Fruit fly (Drosophila melanogaster) whole organism, embryonic: ENCODE results near the gene CG43755.
A peak's percentile ranks its signal among the peaks of the same experiment; 100 is the strongest.

ENCODE experiments used
- CG10321 ChIP-seq: fragments of 200-800 bp; sonication (Bioruptor generic); IDR thresholded peaks from 2 replicates; pipeline ENCODE4 v1.3.6; 2022; ENCODE audit warnings: missing biosample characterization, missing genetic modification characterization
- CG11456 ChIP-seq: fragments of 200-800 bp; sonication (Bioruptor generic); IDR thresholded peaks from 3 replicates; pipeline ENCODE4 v1.3.6; 2022; ENCODE audit warnings: missing biosample characterization, missing genetic modification characterization
- CG12659 ChIP-seq: fragments of 200-800 bp; sonication (Bioruptor generic); optimal IDR thresholded peaks from 3 replicates; lab custom pipeline; 2017; ENCODE audit warnings: mild to moderate bottlenecking, missing biosample characterization, missing genetic modification reagents, missing genetic modification characterization
- CG31441 ChIP-seq: fragments of 200-800 bp; sonication (Bioruptor generic); IDR thresholded peaks from 2 replicates; pipeline ENCODE4 v1.3.6; 2022; ENCODE audit warnings: missing biosample characterization, missing genetic modification characterization
- CG4617 ChIP-seq: fragments of 200-800 bp; sonication (Bioruptor generic); optimal IDR thresholded peaks from 3 replicates; lab custom pipeline; 2016; ENCODE audit warnings: missing biosample characterization, missing genetic modification characterization, borderline replicate concordance
- CG6791 ChIP-seq: fragments of 200-800 bp; sonication (Bioruptor generic); IDR thresholded peaks from 3 replicates; pipeline ENCODE4 v1.3.6; 2022; ENCODE audit warnings: missing biosample characterization, missing genetic modification characterization; ENCODE audit not compliant: partially characterized antibody
- CoRest ChIP-seq: fragments of 200-800 bp; sonication (Bioruptor generic); optimal IDR thresholded peaks from 3 replicates; lab custom pipeline; 2018; ENCODE audit warnings: missing biosample characterization, mild to moderate bottlenecking, missing genetic modification characterization, moderate library complexity
- Hr39 ChIP-seq: fragments of >200 bp; optimal IDR thresholded peaks from 2 replicates; lab custom pipeline; 2017
- Lhr ChIP-seq: fragments of 200-800 bp; sonication (Bioruptor generic); optimal IDR thresholded peaks from 3 replicates; lab custom pipeline; 2017; ENCODE audit warnings: mild to moderate bottlenecking, missing biosample characterization, missing genetic modification reagents, missing genetic modification characterization
- Lim3 ChIP-seq: fragments of 200-800 bp; sonication (Bioruptor generic); IDR thresholded peaks from 2 replicates; pipeline ENCODE4 v1.3.6; 2022; ENCODE audit warnings: missing biosample characterization, missing genetic modification characterization
- MBD-R2 ChIP-seq: fragments of 200-800 bp; sonication (Bioruptor generic); IDR thresholded peaks from 2 replicates; pipeline ENCODE4 v1.3.6; 2022; ENCODE audit warnings: missing biosample characterization, missing genetic modification characterization
- Max ChIP-seq: fragments of 200-800 bp; sonication (Bioruptor generic); optimal IDR thresholded peaks from 2 replicates; lab custom pipeline; 2016; ENCODE audit warnings: missing biosample characterization, mild to moderate bottlenecking, missing genetic modification characterization
- Med ChIP-seq: fragments of 200-800 bp; sonication (Bioruptor generic); peaks from one replicate; lab custom pipeline; 2016; ENCODE audit warnings: missing biosample characterization, missing genetic modification characterization, mild to moderate bottlenecking, inconsistent platforms, moderate library complexity
- Ptx1 ChIP-seq: fragments of 200-800 bp; sonication (Bioruptor generic); IDR thresholded peaks from 2 replicates; pipeline ENCODE4 v1.3.6; 2022; ENCODE audit warnings: missing biosample characterization, missing genetic modification characterization
- Sry-δ ChIP-seq: fragments of 200-800 bp; sonication (Bioruptor generic); optimal IDR thresholded peaks from 2 replicates; lab custom pipeline; 2016; ENCODE audit warnings: missing biosample characterization, missing genetic modification characterization
- YL-1 ChIP-seq: fragments of 200-800 bp; sonication (Bioruptor generic); optimal IDR thresholded peaks from 3 replicates; lab custom pipeline; 2017; ENCODE audit warnings: missing biosample characterization, mild to moderate bottlenecking, missing genetic modification characterization
- ac ChIP-seq: fragments of 200-800 bp; sonication (Bioruptor generic); optimal IDR thresholded peaks from 3 replicates; lab custom pipeline; 2017; ENCODE audit warnings: missing biosample characterization, mild to moderate bottlenecking, missing genetic modification characterization
- caup ChIP-seq: fragments of 200-800 bp; sonication (Bioruptor generic); optimal IDR thresholded peaks from 3 replicates; lab custom pipeline; 2017; ENCODE audit warnings: missing biosample characterization, mild to moderate bottlenecking, missing genetic modification characterization, moderate library complexity; ENCODE audit not compliant: severe bottlenecking
- gfzf ChIP-seq: fragments of 200-800 bp; sonication (Bioruptor generic); optimal IDR thresholded peaks from 2 replicates; lab custom pipeline; 2016; ENCODE audit warnings: missing biosample characterization, mild to moderate bottlenecking, missing genetic modification characterization, moderate library complexity
- ham ChIP-seq: fragments of 200-800 bp; sonication (Bioruptor generic); IDR thresholded peaks from 2 replicates; pipeline ENCODE4 v1.3.6; 2022; ENCODE audit warnings: missing biosample characterization, missing genetic modification characterization
- ssp ChIP-seq: fragments of 200-800 bp; sonication (Bioruptor generic); IDR thresholded peaks from 2 replicates; pipeline ENCODE4 v1.3.6; 2022; ENCODE audit warnings: missing biosample characterization, missing genetic modification characterization

The CG43755 gene

dm6 chr2L:277122-277671 is 52.4 kb downstream of the CG43755 start, which contains the start of gene smo (continued):
- TF ChIP-seq ac (GFP tag; lab: Kevin White, UChicago) (no peak), gfzf (peak; percentile 95), Max (GFP tag; lab: Kevin White, UChicago) (peak; percentile 44), Lhr (GFP tag; lab: Kevin White, UChicago) (peak; percentile 65), Sry-δ (GFP tag; lab: Kevin White, UChicago) (peak; percentile 98), CoRest (tag; lab: Kevin White, UChicago) (peak; percentile 39), Med (GFP tag; lab: Kevin White, UChicago) (peak; percentile 89), CG12659 (GFP tag; lab: Kevin White, UChicago) (peak; percentile 88), ssp (peak; percentile 35), Lim3 (GFP tag; lab: Robert Waterston, UW) (no peak), CG10321 (GFP tag; lab: Robert Waterston, UW) (no peak), ham (GFP tag; lab: Robert Waterston, UW) (no peak), Hr39 (lab: Kevin White, UChicago) (no peak), caup (GFP tag; lab: Kevin White, UChicago) (peak; percentile 13), CG4617 (GFP tag; lab: Kevin White, UChicago) (peak; percentile 51), CG11456 (0 out of 3 replicates have a peak, but pooled peaks have one; percentile 35), YL-1 (GFP tag; lab: Kevin White, UChicago) (peak; percentile 79), MBD-R2 (GFP tag; lab: Robert Waterston, UW) (peak; percentile 79), Ptx1 (GFP tag; lab: Robert Waterston, UW) (peak; percentile 24; the same call in 1 of the 2 replicates), CG31441 (GFP tag; lab: Robert Waterston, UW) (no peak), CG6791 (GFP tag; lab: Robert Waterston, UW) (peak; percentile 81; the same call in 2 of the 3 replicates)
